Fruit fly (Drosophila melanogaster) whole organism, prepupa: ENCODE measurements around the gene Gr64e.

Source experiments
- Blimp-1 ChIP-seq: fragments of 200-800 bp; sonication (Bioruptor generic); optimal IDR thresholded peaks from 3 replicates; lab custom pipeline; 2017; ENCODE audit warnings: missing biosample characterization, missing genetic modification characterization, mild to moderate bottlenecking, moderate library complexity, missing genetic modification reagents
- CG16779 ChIP-seq: fragments of 200-800 bp; sonication (Bioruptor generic); optimal IDR thresholded peaks from 3 replicates; lab custom pipeline; 2017; ENCODE audit warnings: missing biosample characterization, mild to moderate bottlenecking, missing genetic modification characterization
- CG3919 ChIP-seq: fragments of 200-800 bp; sonication (Bioruptor generic); optimal IDR thresholded peaks from 3 replicates; lab custom pipeline; 2016; ENCODE audit warnings: missing biosample characterization, missing genetic modification characterization
- CG6163 ChIP-seq: fragments of 200-800 bp; sonication (Bioruptor generic); IDR thresholded peaks from 3 replicates; pipeline ENCODE4 v1.3.6; 2022; ENCODE audit warnings: missing biosample characterization, missing genetic modification characterization
- CG6808 ChIP-seq: fragments of 200-800 bp; sonication (Bioruptor generic); optimal IDR thresholded peaks from 3 replicates; lab custom pipeline; 2017; ENCODE audit warnings: missing biosample characterization, missing genetic modification characterization, mild to moderate bottlenecking, moderate library complexity, missing genetic modification reagents
- CG6854 ChIP-seq: fragments of 200-800 bp; sonication (Bioruptor generic); optimal IDR thresholded peaks from 2 replicates; lab custom pipeline; 2017; ENCODE audit warnings: missing biosample characterization, mild to moderate bottlenecking, missing genetic modification characterization
- Eip75B ChIP-seq: fragments of 200-800 bp; sonication (Bioruptor generic); optimal IDR thresholded peaks from 3 replicates; lab custom pipeline; 2016; ENCODE audit warnings: missing biosample characterization, missing genetic modification characterization
- achi ChIP-seq: fragments of 200-800 bp; sonication (Bioruptor generic); optimal IDR thresholded peaks from 3 replicates; lab custom pipeline; 2016; ENCODE audit warnings: missing biosample characterization, missing genetic modification characterization
- esn ChIP-seq: fragments of 200-800 bp; sonication (Bioruptor generic); optimal IDR thresholded peaks from 2 replicates; lab custom pipeline; 2016; ENCODE audit warnings: missing biosample characterization, mild to moderate bottlenecking, missing genetic modification characterization, moderate library complexity
- fd85E ChIP-seq: fragments of 200-800 bp; sonication (Bioruptor generic); optimal IDR thresholded peaks from 3 replicates; lab custom pipeline; 2016; ENCODE audit warnings: missing biosample characterization, missing genetic modification characterization
- salr ChIP-seq, 2 experiments: fragments of 200-800 bp; sonication (Bioruptor generic); optimal IDR thresholded peaks; 3 replicates each; lab custom pipeline; 2016 to 2018; ENCODE audit warnings: missing biosample characterization in 2 of 2, missing genetic modification characterization in 2 of 2, mild to moderate bottlenecking in 1 of 2
- ss ChIP-seq, 2 experiments: fragments of 200-800 bp; sonication (Bioruptor generic); optimal IDR thresholded peaks; 2 replicates in 1 of 2; 3 replicates in 1 of 2; lab custom pipeline; 2017 to 2018; ENCODE audit warnings: mild to moderate bottlenecking in 2 of 2, missing biosample characterization in 2 of 2, missing genetic modification characterization in 2 of 2, moderate library complexity in 1 of 2

DNA sequence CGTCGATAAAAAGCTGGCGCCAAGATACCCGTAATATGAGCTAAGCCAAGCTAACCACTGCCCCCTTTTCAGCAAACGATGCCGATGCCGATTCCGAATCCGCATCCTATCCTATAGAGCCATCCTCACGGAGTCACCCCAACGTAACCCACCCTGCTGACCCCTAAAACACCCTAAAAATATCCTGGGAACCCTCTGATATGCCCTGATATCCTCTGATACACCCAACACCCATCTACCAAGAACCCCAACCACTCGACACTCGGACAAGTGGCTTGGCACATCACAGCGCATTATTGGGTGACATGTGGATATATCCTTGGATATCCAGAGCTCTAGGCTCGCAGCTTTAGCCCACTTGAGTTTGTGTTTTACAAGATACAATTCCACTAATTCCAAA, 30.4 kb upstream of the Gr64e start:
- TF ChIP-seq esn (no peak), achi (no peak), CG6163 (no peak), salr (GFP tag; optimal IDR thresholded peaks at IDR 0.05; lab: Kevin White, UChicago) (no peak), fd85E (GFP tag; lab: Kevin White, UChicago) (no peak), CG6808 (GFP tag; lab: Kevin White, UChicago) (no peak), Blimp-1 (GFP tag; lab: Kevin White, UChicago) (no peak), CG16779 (tag; lab: Kevin White, UChicago) (no peak), ss (GFP tag; optimal IDR thresholded peaks at IDR 0.05; lab: Kevin White, UChicago) (no peak), Eip75B (GFP tag; lab: Kevin White, UChicago) (no peak), CG6854 (no peak), CG3919 (no peak)
